Fruit fly (Drosophila melanogaster): ENCODE results near the gene Mcm6.

Gene Mcm6

DNA sequence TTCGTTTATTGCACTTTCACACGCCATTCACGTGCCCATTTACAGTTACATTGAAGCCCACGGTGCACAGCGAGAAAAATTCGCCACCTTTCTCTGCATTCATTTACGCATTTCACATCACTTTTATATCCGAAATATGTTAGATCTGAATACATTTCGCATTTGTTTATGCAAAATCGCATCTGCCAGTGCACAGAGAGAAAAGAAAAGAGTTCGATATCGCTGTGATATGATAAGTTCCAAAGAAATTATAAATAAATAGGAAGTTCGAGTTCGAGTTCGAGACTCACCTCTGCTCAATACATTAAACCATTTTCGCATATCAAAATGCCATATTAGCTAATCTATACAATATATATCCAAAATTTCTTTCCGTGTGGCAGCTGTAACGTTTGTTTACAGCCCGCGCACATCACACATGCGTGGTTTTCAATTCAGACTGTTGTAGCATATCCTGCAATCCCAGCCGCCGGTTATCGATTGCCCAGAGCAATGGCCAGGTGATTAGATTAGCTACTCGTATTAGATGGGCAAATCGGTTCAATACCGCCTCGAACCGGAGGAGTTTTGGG lies 18.1 kb upstream of the Mcm6 start:
- TF ChIP-seq insv (GFP tag; optimal IDR thresholded peaks at IDR 0.05) (peak in 1 of 2 experiments; percentile 29), tap (tag; optimal IDR thresholded peaks at IDR 0.05) (peak; percentile 81), CG8478 (optimal IDR thresholded peaks at IDR 0.05) (no peak), CG16813 (GFP tag; IDR thresholded peaks at IDR 0.05; ENCODE audit: partially characterized antibody) (no peak), CG7963 (GFP tag; IDR thresholded peaks at IDR 0.05; ENCODE audit: partially characterized antibody) (no peak), CG9797 (GFP tag; optimal IDR thresholded peaks at IDR 0.05) (no peak), lmd (GFP tag; IDR thresholded peaks at IDR 0.05) (peak; percentile 87), sd (tag; optimal IDR thresholded peaks at IDR 0.05) (no peak), CG10431 (GFP tag; optimal IDR thresholded peaks at IDR 0.05) (no peak), Lim3 (GFP tag; IDR thresholded peaks at IDR 0.05) (no peak; the same call in 1 of the 2 replicates), CG2875 (GFP tag; optimal IDR thresholded peaks at IDR 0.05) (peak; percentile 64), ci (GFP tag; IDR thresholded peaks at IDR 0.05) (peak; percentile 67; the same call in 2 of the 3 replicates), Xbp1 (GFP tag; optimal IDR thresholded peaks at IDR 0.05) (peak; percentile 87), psq (GFP tag; optimal IDR thresholded peaks at IDR 0.05) (peak; percentile 30), CG6854 (GFP tag; optimal IDR thresholded peaks at IDR 0.05) (peak; percentile 81), lov (optimal IDR thresholded peaks at IDR 0.05) (no peak), lov (GFP tag; IDR thresholded peaks at IDR 0.05) (0 out of 3 replicates have a peak, but pooled peaks have one; percentile 45), al (GFP tag; IDR thresholded peaks at IDR 0.05) (peak; percentile 71; the same call in 1 of the 2 replicates), CoRest (tag; optimal IDR thresholded peaks at IDR 0.05) (peak; percentile 88), Ets97D (GFP tag; optimal IDR thresholded peaks at IDR 0.05) (peak; percentile 48), maf-S (GFP tag; optimal IDR thresholded peaks at IDR 0.05) (peak; percentile 75), Fer1 (GFP tag; optimal IDR thresholded peaks at IDR 0.05) (peak; percentile 88), CG6765 (GFP tag; optimal IDR thresholded peaks at IDR 0.05) (peak; percentile 69), CG6813 (GFP tag; optimal IDR thresholded peaks at IDR 0.05) (peak; percentile 78), CG10959 (GFP tag; IDR thresholded peaks at IDR 0.05) (peak; percentile 51; the same call in 1 of the 2 replicates), BtbVII (GFP tag; optimal IDR thresholded peaks at IDR 0.05) (peak; percentile 84), crp (GFP tag; optimal IDR thresholded peaks at IDR 0.05) (peak in 1 of 2 experiments; percentile 37), her (GFP tag; optimal IDR thresholded peaks at IDR 0.05) (peak; percentile 70), CG34224 (GFP tag; IDR thresholded peaks at IDR 0.05; ENCODE audit: partially characterized antibody) (no peak), BEAF-32 (GFP tag; optimal IDR thresholded peaks at IDR 0.05) (no peak), jigr1 (GFP tag; IDR thresholded peaks at IDR 0.05) (peak; percentile 48; the same call in 1 of the 3 replicates), bcd (GFP tag; optimal IDR thresholded peaks at IDR 0.05) (peak; percentile 82), wor (GFP tag; IDR thresholded peaks at IDR 0.05) (peak; percentile 71), Neu2 (GFP tag; optimal IDR thresholded peaks at IDR 0.05; ENCODE audit: borderline replicate concordance) (peak; percentile 20), CG9609 (GFP tag; optimal IDR thresholded peaks at IDR 0.05) (peak; percentile 83), CG15073 (GFP tag; optimal IDR thresholded peaks at IDR 0.05) (no peak), bab2 (GFP tag; optimal IDR thresholded peaks at IDR 0.05) (peak; percentile 77), Hr78 (GFP tag; optimal IDR thresholded peaks at IDR 0.05) (peak in 1 of 2 experiments; percentile 50), CG1603 (tag; optimal IDR thresholded peaks at IDR 0.05) (peak; percentile 76), grn (GFP tag; optimal IDR thresholded peaks at IDR 0.05) (peak; percentile 32), CG3407 (GFP tag; optimal IDR thresholded peaks at IDR 0.05) (peak; percentile 50), Asciz (GFP tag; optimal IDR thresholded peaks at IDR 0.05) (peak; percentile 71), luna (GFP tag; optimal IDR thresholded peaks at IDR 0.05) (peak; percentile 39), salm (tag; optimal IDR thresholded peaks at IDR 0.05) (peak; percentile 33), H2.0 (GFP tag; IDR thresholded peaks at IDR 0.05) (peak; percentile 71), en (GFP tag; optimal IDR thresholded peaks at IDR 0.05) (peak; percentile 64), CG12071 (GFP tag; optimal IDR thresholded peaks at IDR 0.05) (peak; percentile 78), tin (GFP tag; optimal IDR thresholded peaks at IDR 0.05) (peak; percentile 80), p53 (GFP tag; optimal IDR thresholded peaks at IDR 0.05) (peak; percentile 46)
